Worm (Caenorhabditis elegans) whole organism, young adult: ENCODE measurements around the gene F40D4.17.

Experiments
- B0035.1 ChIP-seq: sonication (generic microtip); optimal IDR thresholded peaks from 2 replicates; lab custom pipeline; 2016; ENCODE audit warnings: missing genetic modification characterization, mild to moderate bottlenecking, missing compliant biosample characterization, missing genotype, missing genetic modification reagents
- B0261.1 ChIP-seq: sonication (generic microtip); optimal IDR thresholded peaks from 2 replicates; lab custom pipeline; 2016; ENCODE audit warnings: mild to moderate bottlenecking, missing genetic modification characterization, moderate library complexity, missing compliant biosample characterization
- D2030.7 ChIP-seq: fragments of 200-800 bp; sonication (Bioruptor generic); IDR thresholded peaks from 2 replicates; pipeline ENCODE4 v1.3.6; 2022; ENCODE audit warnings: missing genetic modification reagents, missing genetic modification characterization, missing compliant biosample characterization
- F23B12.7 ChIP-seq: sonication (generic microtip); optimal IDR thresholded peaks from 2 replicates; lab custom pipeline; 2017; ENCODE audit warnings: missing genetic modification characterization, mild to moderate bottlenecking, missing compliant biosample characterization, antibody characterized with exemption, moderate library complexity; ENCODE audit not compliant: insufficient read depth
- F55B11.4 ChIP-seq: sonication (generic microtip); optimal IDR thresholded peaks from 2 replicates; lab custom pipeline; 2016; ENCODE audit warnings: missing compliant biosample characterization, missing genetic modification characterization, borderline replicate concordance; ENCODE audit not compliant: insufficient read depth
- T07F8.4 ChIP-seq: sonication (generic microtip); optimal IDR thresholded peaks from 2 replicates; lab custom pipeline; 2016; ENCODE audit warnings: mild to moderate bottlenecking, missing genetic modification characterization, moderate library complexity, missing compliant biosample characterization
- Y53F4B.3 ChIP-seq: fragments of 200-800 bp; sonication (Bioruptor generic); IDR thresholded peaks from 2 replicates; pipeline ENCODE4 v1.3.6; 2022; ENCODE audit warnings: missing genetic modification reagents, missing genetic modification characterization, missing compliant biosample characterization
- ZK185.1 ChIP-seq: sonication (generic microtip); optimal IDR thresholded peaks from 2 replicates; lab custom pipeline; 2016; ENCODE audit warnings: mild to moderate bottlenecking, missing genetic modification characterization, missing compliant biosample characterization; ENCODE audit not compliant: poor library complexity, severe bottlenecking
- akir-1 ChIP-seq: fragments of 200-800 bp; sonication (Bioruptor generic); optimal IDR thresholded peaks from 2 replicates; lab custom pipeline; 2018; ENCODE audit warnings: mild to moderate bottlenecking, missing genetic modification characterization, moderate library complexity, missing compliant biosample characterization
- attf-5 ChIP-seq: fragments of 200-800 bp; sonication (Bioruptor generic); optimal IDR thresholded peaks from 2 replicates; lab custom pipeline; 2018; ENCODE audit warnings: mild to moderate bottlenecking, missing genetic modification characterization, missing compliant biosample characterization
- ccch-3 ChIP-seq: fragments of 200-800 bp; sonication (Bioruptor generic); optimal IDR thresholded peaks from 2 replicates; lab custom pipeline; 2018; ENCODE audit warnings: mild to moderate bottlenecking, missing genetic modification characterization, missing compliant biosample characterization
- cebp-1 ChIP-seq, 2 experiments: fragments of 200-800 bp in 1 of 2; sonication (Bioruptor generic) in 1 of 2; sonication (generic microtip) in 1 of 2; IDR thresholded peaks in 1 of 2; optimal IDR thresholded peaks in 1 of 2; 2 replicates each; pipeline versions ENCODE4 v1.3.6 to Lab custom; 2017 to 2022; ENCODE audit warnings: missing compliant biosample characterization in 2 of 2, missing genetic modification characterization in 2 of 2, mild to moderate bottlenecking in 1 of 2, missing genetic modification reagents in 1 of 2, moderate library complexity in 1 of 2
- die-1 ChIP-seq: sonication (generic microtip); optimal IDR thresholded peaks from 2 replicates; lab custom pipeline; 2016; ENCODE audit warnings: missing genotype, mild to moderate bottlenecking, missing genetic modification characterization, missing compliant biosample characterization
- egl-18 ChIP-seq: fragments of 200-800 bp; sonication (Bioruptor generic); IDR thresholded peaks from 2 replicates; pipeline ENCODE4 v1.3.6; 2022; ENCODE audit warnings: missing genetic modification reagents, missing genetic modification characterization, missing compliant biosample characterization
- ekl-4 ChIP-seq: fragments of 200-800 bp; sonication (Bioruptor generic); IDR thresholded peaks from 2 replicates; pipeline ENCODE4 v1.3.6; 2022; ENCODE audit warnings: missing genetic modification reagents, missing genetic modification characterization, missing compliant biosample characterization
- hlh-26 ChIP-seq: fragments of 200-800 bp; sonication (Bioruptor generic); conservative IDR thresholded peaks from 2 replicates; pipeline ENCODE4 v1.3.6; 2022; ENCODE audit warnings: missing genetic modification reagents, missing genetic modification characterization, missing compliant biosample characterization
- lin-54 ChIP-seq: fragments of 200-800 bp; sonication (Bioruptor generic); optimal IDR thresholded peaks from 2 replicates; lab custom pipeline; 2018; ENCODE audit warnings: mild to moderate bottlenecking, missing genetic modification characterization, missing compliant biosample characterization
- lir-1 ChIP-seq: fragments of 200-800 bp; sonication (Bioruptor generic); conservative IDR thresholded peaks from 2 replicates; pipeline ENCODE4 v1.3.6; 2022; ENCODE audit warnings: missing genetic modification reagents, missing genetic modification characterization, missing compliant biosample characterization
- lsl-1 ChIP-seq: fragments of 200-800 bp; sonication (Bioruptor generic); optimal IDR thresholded peaks from 2 replicates; lab custom pipeline; 2018; ENCODE audit warnings: mild to moderate bottlenecking, missing genetic modification characterization, moderate library complexity, missing compliant biosample characterization
- nfya-1 ChIP-seq: sonication (generic microtip); optimal IDR thresholded peaks from 2 replicates; lab custom pipeline; 2017; ENCODE audit warnings: antibody characterized with exemption, missing compliant biosample characterization, missing genetic modification characterization, borderline replicate concordance; ENCODE audit not compliant: insufficient read depth
- nhr-90 ChIP-seq: sonication (generic microtip); optimal IDR thresholded peaks from 2 replicates; lab custom pipeline; 2016; ENCODE audit warnings: missing genotype, mild to moderate bottlenecking, missing genetic modification characterization, missing compliant biosample characterization
- pbrm-1 ChIP-seq: fragments of 200-800 bp; sonication (Bioruptor generic); IDR thresholded peaks from 2 replicates; pipeline ENCODE4 v1.3.6; 2022; ENCODE audit warnings: missing genetic modification reagents, missing genetic modification characterization, missing compliant biosample characterization
- snpc-1.1 ChIP-seq: sonication (generic microtip); optimal IDR thresholded peaks from 2 replicates; lab custom pipeline; 2017; ENCODE audit warnings: missing genetic modification characterization, mild to moderate bottlenecking, missing compliant biosample characterization, antibody characterized with exemption, moderate library complexity, missing genotype, missing genetic modification reagents; ENCODE audit not compliant: insufficient read depth
- snpc-1.3 ChIP-seq: sonication (generic microtip); optimal IDR thresholded peaks from 2 replicates; lab custom pipeline; 2017; ENCODE audit warnings: missing genetic modification characterization, mild to moderate bottlenecking, missing compliant biosample characterization, antibody characterized with exemption, moderate library complexity, missing genotype, missing genetic modification reagents; ENCODE audit not compliant: insufficient read depth
- snpc-4 ChIP-seq, 5 experiments: fragments of 150-350 bp in 1 of 5; sonication (generic microtip) in 4 of 5; optimal IDR thresholded peaks; 2 replicates each; lab custom pipeline; 2014 to 2018; ENCODE audit warnings: missing genetic modification characterization in 5 of 5, missing biosample characterization in 3 of 5, antibody characterized with exemption in 2 of 5, mild to moderate bottlenecking in 2 of 5, missing compliant biosample characterization in 2 of 5, missing genotype in 2 of 5, moderate library complexity in 2 of 5, missing genetic modification reagents in 1 of 5
- somi-1 ChIP-seq: fragments of 200-800 bp; sonication (Bioruptor generic); optimal IDR thresholded peaks from 2 replicates; lab custom pipeline; 2018; ENCODE audit warnings: mild to moderate bottlenecking, missing genetic modification characterization, missing compliant biosample characterization
- tbp1 ChIP-seq: fragments of 200-800 bp; sonication (Bioruptor generic); optimal IDR thresholded peaks from 2 replicates; lab custom pipeline; 2018; ENCODE audit warnings: mild to moderate bottlenecking, missing genetic modification characterization, missing compliant biosample characterization
- unc-62 ChIP-seq: fragments of 150-350 bp; optimal IDR thresholded peaks from 2 replicates; lab custom pipeline; 2014; ENCODE audit warnings: missing biosample characterization, missing genetic modification reagents, missing genetic modification characterization
- zfh-2 ChIP-seq: fragments of 200-800 bp; sonication (Bioruptor generic); conservative IDR thresholded peaks from 2 replicates; pipeline ENCODE4 v1.3.6; 2022; ENCODE audit warnings: missing genetic modification reagents, missing genetic modification characterization, missing compliant biosample characterization
- zim-3 ChIP-seq: sonication (generic microtip); optimal IDR thresholded peaks from 2 replicates; lab custom pipeline; 2017; ENCODE audit warnings: mild to moderate bottlenecking, missing genetic modification characterization, moderate library complexity, missing compliant biosample characterization
- ztf-25 ChIP-seq: fragments of 200-800 bp; sonication (Bioruptor generic); IDR thresholded peaks from 2 replicates; pipeline ENCODE4 v1.3.6; 2022; ENCODE audit warnings: missing genetic modification reagents, missing genetic modification characterization, missing compliant biosample characterization
- ztf-26 ChIP-seq: sonication (generic microtip); optimal IDR thresholded peaks from 2 replicates; lab custom pipeline; 2017; ENCODE audit warnings: missing genetic modification characterization, missing compliant biosample characterization
- ztf-3 ChIP-seq: fragments of 200-800 bp; sonication (Bioruptor generic); optimal IDR thresholded peaks from 2 replicates; lab custom pipeline; 2018; ENCODE audit warnings: mild to moderate bottlenecking, missing genetic modification characterization, missing compliant biosample characterization
- ztf-6 ChIP-seq: fragments of 200-800 bp; sonication (Bioruptor generic); IDR thresholded peaks from 2 replicates; pipeline ENCODE4 v1.3.6; 2022; ENCODE audit warnings: missing genetic modification reagents, missing genetic modification characterization, missing compliant biosample characterization

F40D4.17 gene

ce11 chrV:17190399-17190798 is 35.2 kb upstream of the F40D4.17 start, which contains the start of gene str-199:
Gene str-199, minus strand, starts transcription at chrV:17190499.
- TF ChIP-seq ztf-25 (GFP tag; lab: Robert Waterston, UW), result no peak
- no peak for TF ChIP-seq hlh-26 (GFP tag; lab: Robert Waterston, UW)
- TF ChIP-seq lir-1 (GFP tag; lab: Robert Waterston, UW), result no peak

ce11 chrV:17182045-17182444 is 26.8 kb upstream of the F40D4.17 start, which contains the start of gene srh-159:
Gene srh-159, plus strand, starts transcription at chrV:17182345.
- no peak for TF ChIP-seq pbrm-1

DNA sequence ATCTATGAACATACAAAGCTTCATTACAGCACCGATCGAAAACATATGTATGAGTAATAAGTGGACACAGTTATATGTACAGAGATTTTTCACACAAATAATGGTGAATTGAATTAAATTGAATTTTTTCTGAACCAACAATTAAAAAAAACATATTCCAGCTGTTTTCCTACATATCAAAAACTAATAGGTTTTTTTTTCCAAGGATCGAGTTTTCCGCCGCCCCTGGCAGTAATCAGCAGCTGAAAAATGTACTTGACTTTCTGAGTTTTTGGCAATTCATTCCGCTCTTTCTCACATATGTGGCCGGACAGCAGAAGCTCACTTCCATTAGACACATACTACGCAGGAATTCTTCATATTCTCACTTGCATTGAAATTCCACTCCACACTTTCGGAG is 23.2 kb upstream of the F40D4.17 start, which contains the start of gene srh-174:
srh-174 (plus strand) TSS at position 301 of the 400 bp plus-strand sequence.
- no peak for TF ChIP-seq ZK185.1 (tag; lab: Kevin White, UChicago)
- no peak for TF ChIP-seq B0035.1 (tag; lab: Kevin White, UChicago)
- TF ChIP-seq attf-5 (GFP tag; lab: Kevin White, UChicago), result no peak
- no peak for TF ChIP-seq zfh-2 (GFP tag; lab: Robert Waterston, UW)
- TF ChIP-seq, all 124 proteins: peak for 0

DNA sequence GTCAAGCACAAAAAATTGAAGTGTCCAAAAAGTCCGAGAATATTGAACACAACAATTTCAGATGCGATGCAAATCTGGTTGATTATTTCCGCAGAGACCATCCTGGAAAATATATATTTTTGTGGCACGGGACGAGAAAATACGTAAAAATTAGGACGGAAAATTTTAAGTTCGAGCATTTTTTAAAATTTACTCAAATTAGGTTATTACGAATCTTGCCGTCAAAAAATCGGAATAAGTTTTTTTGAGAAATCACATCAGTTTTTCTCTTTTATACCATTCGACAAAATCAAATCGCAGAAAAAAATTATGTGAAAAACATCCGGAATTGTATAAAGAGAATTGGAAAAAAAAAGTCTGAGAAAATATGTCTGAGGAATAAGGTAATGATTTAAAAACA is 22.7 kb upstream of the F40D4.17 start, which contains the start of gene srsx-1:
srsx-1 (minus strand) TSS at position 101 of the 400 bp plus-strand sequence.
- TF ChIP-seq unc-62 (GFP tag; lab: Kevin White, UChicago) (no peak), ccch-3 (GFP tag; lab: Kevin White, UChicago) (no peak), ZK185.1 (tag; lab: Kevin White, UChicago) (no peak), ekl-4 (GFP tag; lab: Robert Waterston, UW) (no peak), zim-3 (tag; lab: Kevin White, UChicago) (no peak), cebp-1 (GFP tag; IDR thresholded peaks at IDR 0.05; lab: Robert Waterston, UW) (no peak), cebp-1 (tag; optimal IDR thresholded peaks at IDR 0.05; lab: Kevin White, UChicago) (no peak), akir-1 (GFP tag; lab: Kevin White, UChicago) (no peak)

DNA sequence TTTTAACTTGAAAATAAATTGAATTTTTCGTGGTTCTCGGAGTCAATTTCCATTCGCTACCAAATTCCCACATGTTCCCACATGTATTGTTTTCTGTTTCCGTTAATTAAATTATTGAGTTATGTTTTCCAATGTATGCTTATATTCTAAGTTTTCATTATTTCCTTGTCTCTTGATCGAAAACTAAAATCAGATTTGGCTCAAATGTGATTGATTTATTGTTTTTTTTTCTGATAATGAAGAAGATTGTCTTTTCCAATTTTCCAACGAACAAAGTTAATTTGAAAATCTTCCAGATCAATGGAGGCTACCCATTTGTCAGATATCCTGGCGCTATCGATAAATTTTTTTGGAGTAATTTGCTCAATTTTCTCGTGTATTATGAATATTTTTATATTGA is 18.5 kb upstream of the F40D4.17 start, which contains the start of gene srbc-25:
srbc-25 (plus strand) TSS at position 301 of the 400 bp plus-strand sequence.
- TF ChIP-seq D2030.7 (GFP tag; lab: Robert Waterston, UW), result no peak
- no peak for TF ChIP-seq F23B12.7 (tag; lab: Kevin White, UChicago)
- no peak for TF ChIP-seq B0261.1

- no peak for TF ChIP-seq T07F8.4 (tag; lab: Kevin White, UChicago)
- no peak for TF ChIP-seq ztf-25 (GFP tag; lab: Robert Waterston, UW)
- no peak for TF ChIP-seq ztf-3
- no peak for TF ChIP-seq B0261.1
- TF ChIP-seq lsl-1 (GFP tag; lab: Kevin White, UChicago), result no peak
- TF ChIP-seq nfya-1 (tag; lab: Kevin White, UChicago), result no peak
These were observed 16.3 kb upstream of the F40D4.17 start, which contains the start of gene srbc-26 for ce11 chrV:17171551-17171950. Gene srbc-26, plus strand, starts transcription at chrV:17171851.

ce11 chrV:17170822-17171221 is 15.6 kb upstream of the F40D4.17 start, which contains the start of gene srw-51:
Gene srw-51, minus strand, starts transcription at chrV:17170922.
- no peak for TF ChIP-seq Y53F4B.3 (GFP tag; lab: Robert Waterston, UW)
- no peak for TF ChIP-seq ztf-26 (tag; lab: Kevin White, UChicago)
- TF ChIP-seq ztf-25 (GFP tag; lab: Robert Waterston, UW), result no peak
- no peak for TF ChIP-seq nhr-90 (tag; lab: Kevin White, UChicago)
- TF ChIP-seq die-1 (tag; lab: Kevin White, UChicago), result no peak
- no peak for TF ChIP-seq lin-54 (GFP tag; lab: Kevin White, UChicago)
- TF ChIP-seq snpc-1.3 (tag; lab: Kevin White, UChicago), result no peak
- TF ChIP-seq ztf-6 (GFP tag; lab: Robert Waterston, UW), result no peak
- no peak for TF ChIP-seq D2030.7 (GFP tag; lab: Robert Waterston, UW)
- TF ChIP-seq somi-1 (GFP tag; lab: Kevin White, UChicago), result no peak
- TF ChIP-seq snpc-4 (GFP tag; optimal IDR thresholded peaks at IDR 0.05; lab: Kevin White, UChicago), result no peak
- TF ChIP-seq snpc-4 (tag; optimal IDR thresholded peaks at IDR 0.05; lab: Kevin White, UChicago), result no peak
- no peak for TF ChIP-seq snpc-1.1 (tag; lab: Kevin White, UChicago)
- no peak for TF ChIP-seq F55B11.4 (tag; lab: Kevin White, UChicago)
- TF ChIP-seq egl-18 (GFP tag; lab: Robert Waterston, UW), result no peak
- TF ChIP-seq tbp1 (GFP tag; lab: Kevin White, UChicago), result no peak
